Fruit fly (Drosophila melanogaster) ovary, adult (tissue): ENCODE measurements around the gene CG32708.
A peak's percentile ranks its signal among the peaks of the same experiment; 100 is the strongest.

Source experiments
- CG17801 ChIP-seq: fragments of 200-800 bp; optimal IDR thresholded peaks from 2 replicates; lab custom pipeline; 2019; ENCODE audit warnings: missing biosample characterization, mild to moderate bottlenecking, missing genetic modification characterization, moderate library complexity; ENCODE audit not compliant: partially characterized antibody

Gene CG32708

DNA sequence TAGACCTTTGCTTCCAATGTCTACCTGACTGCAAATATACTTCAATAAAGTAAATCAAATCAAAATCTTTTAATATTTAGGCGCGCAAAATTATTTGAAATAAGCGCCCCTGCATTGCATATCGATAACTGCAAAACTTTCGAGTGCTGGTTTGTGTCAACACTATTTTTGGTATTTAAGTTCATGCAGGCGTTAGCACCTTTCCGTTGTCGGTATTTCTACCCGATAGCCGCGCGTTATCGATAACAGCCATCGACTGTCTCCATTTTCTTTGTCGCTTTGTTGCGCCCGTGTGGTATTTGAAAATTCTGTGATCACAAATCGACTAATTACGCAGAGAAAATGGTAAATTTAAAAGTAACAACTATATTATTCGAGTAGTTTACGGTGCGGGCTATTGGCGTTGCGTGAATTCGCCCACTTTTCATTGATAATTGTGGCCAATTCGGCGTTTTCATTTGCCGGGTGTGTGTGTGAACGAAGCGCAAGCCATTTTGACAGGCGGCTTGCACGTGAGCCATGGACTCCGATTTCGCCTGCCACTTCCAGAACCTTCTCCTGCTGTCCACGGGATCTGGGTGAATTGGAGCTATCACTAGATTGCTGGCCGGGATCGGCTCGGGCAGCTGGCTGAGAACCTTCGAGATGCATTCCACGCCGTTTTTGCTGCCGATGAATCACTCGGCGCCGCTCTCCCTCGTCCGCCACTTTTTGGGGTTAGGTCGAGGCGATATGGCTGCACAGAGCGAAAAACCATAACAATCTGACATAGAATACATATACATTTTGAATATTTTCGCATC, 3.7 kb downstream of the CG32708 start, which contains the start of gene CCT2:
CCT2 (plus strand) TSS at position 260 of the 803 bp plus-strand sequence.
- TF ChIP-seq CG17801 (GFP tag; lab: Kevin White, UChicago): peak; percentile 69

DNA sequence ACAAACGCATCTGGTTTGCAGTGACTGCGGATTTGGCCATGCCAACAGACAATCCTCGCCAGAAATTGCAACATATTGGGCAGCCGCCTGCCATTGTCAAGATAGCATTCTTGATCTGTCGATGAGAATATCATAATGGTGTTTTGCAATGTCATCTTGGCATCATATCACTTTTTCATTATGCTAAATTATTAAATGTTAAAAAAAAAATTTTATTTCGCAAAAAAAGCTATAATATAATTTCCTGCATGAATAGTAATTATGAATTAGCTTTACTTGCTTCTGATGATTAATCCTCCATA, 4.3 kb downstream of the CG32708 start:
- TF ChIP-seq CG17801 (GFP tag; lab: Kevin White, UChicago): no peak

DNA sequence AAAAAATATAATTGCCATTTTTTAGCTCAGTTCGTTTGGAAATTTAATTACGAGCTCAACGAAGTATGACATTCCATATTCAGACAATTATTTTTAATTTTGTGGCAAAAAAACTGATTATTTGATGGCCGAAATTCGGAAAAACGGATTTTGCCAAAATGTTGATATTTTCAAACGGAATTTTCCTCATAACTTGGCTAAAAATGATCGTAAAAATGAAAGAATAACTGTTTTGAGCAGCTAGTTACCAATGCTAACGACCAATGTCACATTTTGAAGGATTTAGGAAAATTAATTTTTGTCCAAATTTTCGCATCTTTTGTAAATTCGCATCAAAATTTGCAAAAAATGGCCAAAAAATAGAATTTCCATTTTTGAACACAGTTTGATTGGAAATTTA, 7.3 kb downstream of the CG32708 start:
- no peak for TF ChIP-seq CG17801 (GFP tag; lab: Kevin White, UChicago)

DNA sequence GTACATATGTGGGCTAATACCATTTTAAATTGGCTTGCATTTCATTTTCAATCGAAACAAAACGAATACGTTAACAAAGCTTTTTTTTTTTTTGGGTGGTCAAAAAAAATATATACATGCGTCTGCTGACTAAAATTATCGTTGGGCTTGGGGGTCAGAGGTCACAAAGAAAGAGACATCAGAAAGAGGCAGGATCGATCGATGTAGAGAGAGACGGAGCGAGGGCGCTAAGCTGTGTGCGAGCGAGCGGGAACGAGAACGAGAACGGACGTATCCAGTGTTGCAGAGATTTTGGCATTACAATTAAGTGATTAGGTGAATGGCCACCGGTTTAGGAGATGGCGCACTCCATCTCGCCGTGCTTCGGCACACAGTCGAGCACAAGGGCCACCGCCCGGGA, 8.2 kb downstream of the CG32708 start:
- no peak for TF ChIP-seq CG17801 (GFP tag; lab: Kevin White, UChicago)

DNA sequence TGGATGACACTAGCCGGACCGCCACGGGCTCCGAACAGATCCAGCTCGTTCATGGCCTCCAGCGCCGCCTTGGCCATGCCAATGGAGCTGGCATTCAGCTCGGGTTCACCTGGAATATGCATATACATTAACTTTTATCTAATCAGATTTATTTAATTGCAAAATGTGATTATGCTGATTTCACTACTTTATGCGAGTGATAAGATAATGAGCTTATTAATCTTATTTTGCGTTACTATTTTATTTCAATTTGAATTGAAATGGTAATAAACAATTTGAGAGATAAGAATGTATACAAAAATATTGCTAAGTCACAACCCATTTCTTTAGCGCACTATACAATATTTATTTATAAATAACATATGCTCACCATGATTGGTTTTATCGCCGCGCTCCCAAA, 16.4 kb downstream of the CG32708 start:
- TF ChIP-seq CG17801 (GFP tag; lab: Kevin White, UChicago): no peak

DNA sequence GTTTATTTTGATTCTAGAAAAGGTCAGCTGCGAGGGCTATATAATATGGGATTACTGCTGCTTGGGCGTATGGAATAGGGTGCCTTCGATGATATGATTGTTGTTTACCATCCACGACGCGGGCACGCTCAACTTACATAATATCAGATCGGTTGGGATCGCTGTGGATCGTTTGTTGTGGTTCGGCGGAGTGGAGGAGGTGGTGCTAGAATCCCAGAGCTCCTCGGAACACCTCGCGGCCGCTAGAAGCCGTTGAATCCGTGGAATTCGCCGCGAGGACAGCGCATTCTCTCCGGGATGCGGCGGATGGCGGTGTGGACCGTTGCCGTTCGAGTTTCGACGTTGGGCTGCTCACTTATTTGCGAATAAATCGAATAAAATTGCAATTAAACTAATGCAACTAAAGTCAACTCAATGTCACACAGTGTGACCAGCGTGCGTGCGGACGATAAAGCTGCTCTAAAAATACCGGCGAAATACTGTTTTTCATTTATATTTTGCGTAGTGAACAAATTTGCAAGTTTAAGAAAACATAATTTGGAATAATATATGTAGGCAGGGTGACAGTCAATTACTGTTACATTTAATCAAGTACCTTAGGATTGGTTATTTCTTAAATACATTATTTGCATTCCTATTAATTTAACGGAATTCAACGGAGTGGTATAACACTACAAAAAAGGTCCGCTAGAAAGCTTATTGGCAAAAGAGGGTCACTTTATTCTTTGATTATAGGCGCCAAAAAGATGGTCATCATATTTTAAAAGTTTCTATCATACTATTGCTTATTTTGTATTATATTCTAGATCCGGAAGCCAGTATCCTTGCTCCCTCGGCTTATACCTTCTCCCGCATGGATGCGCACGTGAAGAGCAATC, 17.8 kb downstream of the CG32708 start, which contains the start of gene CG7766:
CG7766 (minus strand) TSS at position 432 of the 878 bp plus-strand sequence.
- TF ChIP-seq CG17801 (GFP tag; lab: Kevin White, UChicago): no peak

DNA sequence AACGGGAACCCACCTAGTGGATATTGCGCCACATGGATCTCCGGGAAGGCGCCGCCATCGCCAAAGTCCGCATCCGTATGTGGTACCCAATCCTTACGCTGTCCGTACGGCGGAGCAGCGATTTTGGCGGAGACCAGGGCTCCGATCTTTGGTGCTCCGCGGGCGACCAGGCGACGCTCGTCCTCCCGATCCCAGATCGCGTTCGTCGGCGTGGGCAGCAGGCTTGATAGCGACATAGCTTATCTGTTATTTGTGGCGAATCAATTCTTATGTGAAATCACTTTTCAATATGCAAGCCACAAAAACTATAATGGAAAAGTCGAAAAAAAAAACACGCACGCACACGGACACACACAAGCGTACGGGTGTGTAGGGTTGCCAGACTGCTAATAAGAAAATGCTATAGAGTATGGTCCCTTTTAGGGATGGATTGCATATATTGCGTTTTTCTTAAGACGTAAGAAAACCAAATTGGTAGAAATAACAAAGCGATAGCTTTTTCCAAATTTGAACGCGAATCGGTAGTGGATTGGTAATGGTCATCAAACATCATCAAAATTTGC, 20.6 kb downstream of the CG32708 start, which contains the start of gene Bx42:
Bx42 (minus strand) TSS at position 393 of the 563 bp plus-strand sequence.
- TF ChIP-seq CG17801 (GFP tag; lab: Kevin White, UChicago): no peak

DNA sequence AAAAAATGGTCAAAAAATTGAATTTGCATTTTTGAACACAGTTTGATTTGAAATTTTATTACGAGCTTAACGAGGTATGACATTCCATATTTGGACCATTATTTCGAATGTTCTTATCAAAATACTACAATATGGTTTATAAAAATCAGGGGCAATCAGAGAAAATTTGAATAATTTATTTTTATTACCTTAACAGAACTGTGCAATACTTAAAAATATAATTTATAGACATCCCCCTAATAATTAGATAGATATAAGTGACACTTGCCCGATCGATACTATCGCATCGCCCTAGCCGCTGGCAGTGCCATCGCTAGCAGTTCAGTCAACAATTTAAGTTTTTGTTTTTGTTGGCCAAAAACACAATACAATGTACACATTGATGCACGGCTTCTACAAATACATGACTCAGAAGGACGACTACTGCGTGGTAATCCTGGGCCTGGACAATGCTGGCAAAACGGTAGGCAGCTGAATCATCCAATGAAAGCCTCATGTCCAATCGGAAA, 21.1 kb downstream of the CG32708 start, which contains the start of gene Arfrp1:
Arfrp1 (plus strand) TSS at position 295 of the 509 bp plus-strand sequence.
- peak; percentile 19 for TF ChIP-seq CG17801 (GFP tag; lab: Kevin White, UChicago)

DNA sequence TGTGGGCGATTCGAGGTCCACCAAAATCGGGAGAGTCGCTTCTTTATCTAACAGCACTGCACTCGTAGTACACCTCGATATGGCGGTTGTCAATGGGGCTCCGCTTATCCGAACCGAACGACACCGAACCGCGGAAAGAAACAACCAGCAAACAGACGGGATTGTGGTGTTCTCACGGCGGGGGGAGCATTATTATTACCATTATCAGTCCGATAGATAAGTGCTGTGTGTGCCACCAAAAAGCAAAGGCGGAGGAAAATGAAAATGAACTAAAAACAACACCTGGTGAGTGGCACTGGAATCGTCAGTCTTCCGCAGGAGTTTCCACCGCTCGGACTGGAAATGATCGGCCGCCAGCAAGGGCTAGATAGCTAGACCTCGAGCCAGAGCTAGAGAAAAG, 22.7 kb downstream of the CG32708 start, which contains the start of gene AP-1gamma:
AP-1gamma (plus strand) TSS at position 305 of the 400 bp plus-strand sequence.
- TF ChIP-seq CG17801 (GFP tag; lab: Kevin White, UChicago): no peak

DNA sequence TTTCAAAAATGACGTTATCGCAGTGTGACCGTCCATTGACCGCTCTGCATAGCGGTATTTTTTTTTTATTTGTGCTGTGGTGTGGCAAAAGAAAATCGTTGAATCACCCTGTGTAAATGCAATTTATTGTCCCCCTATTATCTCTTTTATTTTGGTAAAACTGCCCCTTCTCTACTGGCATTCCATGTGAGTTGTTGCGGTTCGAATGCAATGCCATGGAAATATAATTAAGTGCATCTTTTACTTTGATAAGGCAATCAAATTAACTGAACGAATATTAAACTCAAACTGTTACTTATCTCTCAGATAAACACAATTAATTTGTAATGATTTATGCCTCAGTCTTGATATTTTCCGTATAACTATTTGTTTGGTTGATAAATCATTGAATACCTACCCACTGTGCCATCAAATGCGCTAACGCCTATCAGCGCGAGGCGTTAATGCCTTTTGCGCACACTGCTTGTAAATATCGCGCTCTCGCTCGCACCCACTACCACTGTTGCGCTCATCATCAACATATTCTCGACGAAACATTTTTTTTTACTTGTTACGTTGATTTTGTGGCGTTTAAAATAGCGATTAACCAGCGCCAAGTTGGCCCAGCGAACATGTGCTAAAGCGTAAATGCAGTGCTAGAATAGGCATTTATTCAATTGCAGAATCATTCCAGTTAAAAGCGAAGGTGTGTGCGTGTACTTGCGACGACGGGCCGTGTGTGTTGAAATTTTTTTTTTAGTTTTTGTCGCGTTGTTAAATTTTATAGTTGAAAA, 23.5 kb downstream of the CG32708 start:
- no peak for TF ChIP-seq CG17801 (GFP tag; lab: Kevin White, UChicago)

DNA sequence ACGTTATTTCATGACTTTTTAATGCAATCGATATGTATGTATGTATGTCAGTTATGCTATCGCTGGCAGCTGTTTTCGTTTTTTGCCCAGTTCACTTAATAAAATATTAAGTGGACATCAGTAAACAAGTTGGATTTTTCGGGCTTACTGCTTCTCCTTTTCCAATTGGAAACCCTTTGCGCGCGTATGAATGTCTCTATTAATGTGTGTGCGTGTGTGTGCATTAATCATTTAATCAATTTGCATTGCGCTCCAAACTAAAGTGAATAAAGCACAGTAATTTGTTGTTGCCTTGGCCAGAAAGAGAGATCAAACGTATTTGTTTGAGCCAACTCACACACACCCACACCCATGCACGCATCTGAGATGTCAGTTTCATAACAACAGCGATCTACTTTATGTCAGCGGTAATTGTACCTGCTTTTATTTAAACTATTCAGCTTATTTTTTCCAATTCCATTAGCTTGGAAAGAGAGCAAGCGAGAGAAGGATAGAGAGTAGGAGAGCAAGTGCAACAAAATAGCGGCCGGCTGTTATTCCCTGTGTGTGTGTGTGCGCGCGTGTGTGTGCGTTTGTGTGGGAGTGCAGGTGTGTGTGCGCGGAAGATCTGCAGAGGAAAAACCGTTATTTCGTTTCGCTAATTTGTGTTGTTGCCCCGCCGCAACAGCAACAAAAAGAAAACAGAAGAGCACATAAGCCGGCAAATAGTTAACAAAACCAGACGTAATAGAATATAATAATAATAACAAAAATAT, 24.6 kb downstream of the CG32708 start:
- no peak for TF ChIP-seq CG17801 (GFP tag; lab: Kevin White, UChicago)

DNA sequence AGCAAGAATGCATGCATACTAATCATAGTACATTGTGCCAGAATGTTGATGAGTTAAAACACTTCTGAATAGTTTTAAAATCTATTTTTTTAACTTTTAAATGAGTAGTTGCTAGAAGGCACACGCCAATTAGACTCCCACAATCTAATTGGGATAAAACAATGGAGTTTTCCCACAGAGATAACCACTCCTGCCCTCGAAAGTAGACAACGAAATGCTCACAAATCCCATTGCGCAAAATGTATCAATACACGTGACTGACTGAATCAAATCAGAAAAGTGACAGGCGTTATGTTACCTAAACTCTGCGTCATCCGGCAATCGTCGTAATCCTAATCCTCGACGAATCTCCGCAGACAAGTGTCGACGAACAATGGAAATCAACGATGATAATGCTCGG, 32.1 kb downstream of the CG32708 start:
- TF ChIP-seq CG17801 (GFP tag; lab: Kevin White, UChicago): no peak

DNA sequence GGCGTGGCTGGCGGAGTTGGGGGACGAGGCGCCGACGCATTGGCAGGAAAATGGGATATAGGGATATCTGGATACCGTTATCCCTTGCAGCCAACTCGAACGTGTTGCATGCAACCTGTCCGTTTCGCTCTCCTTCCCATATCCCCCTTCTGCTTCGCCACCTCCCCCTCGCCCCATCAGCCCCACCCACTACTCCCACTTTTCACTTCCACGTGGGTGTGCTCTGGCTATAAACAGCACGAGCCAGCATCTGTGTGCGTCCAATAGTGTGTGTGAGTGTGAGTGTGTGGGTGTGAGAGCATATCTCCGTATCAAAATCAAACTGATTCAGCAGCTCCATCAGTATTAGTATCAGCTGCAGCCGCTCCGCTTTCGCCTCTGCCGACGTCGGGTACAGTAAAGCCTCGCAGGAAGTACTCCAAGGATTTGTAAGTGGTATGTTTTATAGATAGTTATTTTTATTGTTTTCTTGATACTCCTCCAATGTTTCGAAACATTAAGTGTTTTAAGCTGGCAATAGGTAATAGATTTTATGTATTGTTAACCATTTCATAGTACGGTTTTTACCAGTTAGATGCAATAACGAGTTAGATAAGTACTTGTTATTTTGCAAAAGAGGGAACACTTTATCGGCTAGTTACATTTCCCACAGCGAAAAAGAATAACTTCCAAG, 33.4 kb downstream of the CG32708 start:
- TF ChIP-seq CG17801 (GFP tag; lab: Kevin White, UChicago): no peak
